Fruit fly (Drosophila melanogaster) whole organism, pupa: ENCODE data around the gene Unc-76.

ENCODE experiments used
- CG10348 ChIP-seq: fragments of 200-800 bp; sonication (Bioruptor generic); IDR thresholded peaks from 2 replicates; pipeline ENCODE4 v1.3.6; 2022; ENCODE audit warnings: missing biosample characterization, missing genetic modification characterization
- CG12605 ChIP-seq: fragments of 200-800 bp; sonication (Bioruptor generic); IDR thresholded peaks from 2 replicates; pipeline ENCODE4 v1.3.6; 2022; ENCODE audit warnings: missing biosample characterization, missing genetic modification characterization
- CG15710 ChIP-seq: fragments of 200-800 bp; sonication (Bioruptor generic); optimal IDR thresholded peaks from 2 replicates; lab custom pipeline; 2018; ENCODE audit warnings: missing biosample characterization, mild to moderate bottlenecking, missing genetic modification characterization, moderate library complexity
- CG17806 ChIP-seq: fragments of 200-800 bp; sonication (Bioruptor generic); optimal IDR thresholded peaks from 2 replicates; lab custom pipeline; 2018; ENCODE audit warnings: missing biosample characterization, mild to moderate bottlenecking, missing genetic modification characterization, moderate library complexity
- CG34367 ChIP-seq: fragments of 200-800 bp; sonication (Bioruptor generic); optimal IDR thresholded peaks from 2 replicates; lab custom pipeline; 2018; ENCODE audit warnings: missing biosample characterization, mild to moderate bottlenecking, missing genetic modification characterization
- CG4496 ChIP-seq: fragments of 200-800 bp; sonication (Bioruptor generic); IDR thresholded peaks from 3 replicates; pipeline ENCODE4 v1.3.6; 2022; ENCODE audit warnings: missing biosample characterization, missing genetic modification characterization
- CG8159 ChIP-seq: fragments of 200-800 bp; sonication (Bioruptor generic); optimal IDR thresholded peaks from 3 replicates; lab custom pipeline; 2018; ENCODE audit warnings: missing biosample characterization, mild to moderate bottlenecking, missing genetic modification characterization, moderate library complexity
- CG8301 ChIP-seq: fragments of 200-800 bp; sonication (Bioruptor generic); optimal IDR thresholded peaks from 2 replicates; lab custom pipeline; 2018; ENCODE audit warnings: missing biosample characterization, mild to moderate bottlenecking, missing genetic modification characterization
- CG9948 ChIP-seq: fragments of 200-800 bp; sonication (Bioruptor generic); optimal IDR thresholded peaks from 2 replicates; lab custom pipeline; 2018; ENCODE audit warnings: missing biosample characterization, mild to moderate bottlenecking, missing genetic modification characterization, moderate library complexity
- D1 ChIP-seq: fragments of 200-800 bp; sonication (Bioruptor generic); optimal IDR thresholded peaks from 2 replicates; lab custom pipeline; 2018; ENCODE audit warnings: missing biosample characterization, mild to moderate bottlenecking, missing genetic modification characterization, moderate library complexity
- EcR ChIP-seq: fragments of 200-800 bp; sonication (Bioruptor generic); optimal IDR thresholded peaks from 3 replicates; lab custom pipeline; 2019; ENCODE audit warnings: missing biosample characterization, missing genetic modification characterization, mild to moderate bottlenecking, moderate library complexity, missing genetic modification reagents
- Ets98B ChIP-seq: fragments of 200-800 bp; sonication (Bioruptor generic); IDR thresholded peaks from 2 replicates; pipeline ENCODE4 v1.3.6; 2022; ENCODE audit warnings: missing biosample characterization, missing genetic modification characterization
- Pif1A ChIP-seq: fragments of 200-800 bp; sonication (Bioruptor generic); optimal IDR thresholded peaks from 3 replicates; lab custom pipeline; 2016; ENCODE audit warnings: missing biosample characterization, missing genetic modification characterization
- Snoo ChIP-seq: fragments of 200-800 bp; sonication (Bioruptor generic); optimal IDR thresholded peaks from 3 replicates; lab custom pipeline; 2017; ENCODE audit warnings: missing biosample characterization, mild to moderate bottlenecking, missing genetic modification characterization, inconsistent platforms
- fd96Ca ChIP-seq: fragments of 200-800 bp; sonication (Bioruptor generic); IDR thresholded peaks from 3 replicates; pipeline ENCODE4 v1.3.6; 2022; ENCODE audit warnings: missing biosample characterization, missing genetic modification characterization

Gene Unc-76

DNA sequence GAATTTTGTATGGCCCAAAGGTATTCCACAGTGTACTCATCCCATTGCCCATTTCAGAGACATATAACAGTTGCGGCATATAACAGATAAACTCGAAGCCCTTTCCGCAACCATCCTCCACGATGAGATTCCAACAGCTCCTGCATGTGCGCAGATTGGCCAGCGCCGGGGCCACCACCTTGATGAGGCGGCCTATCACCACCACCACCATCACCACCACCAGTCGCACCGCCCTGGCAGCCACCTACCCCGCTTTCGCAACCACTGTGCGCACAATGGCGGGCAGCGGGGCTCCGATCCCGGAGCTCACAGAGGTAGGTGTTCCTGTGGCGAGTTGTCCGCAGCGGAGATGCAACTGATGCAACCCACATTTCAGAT is 62.5 kb downstream of the Unc-76 start:
- TF ChIP-seq fd96Ca (GFP tag; lab: Robert Waterston, UW) (no peak), Pif1A (GFP tag; lab: Kevin White, UChicago) (no peak), CG9948 (tag; lab: Kevin White, UChicago) (no peak), CG10348 (GFP tag; lab: Robert Waterston, UW) (no peak), CG34367 (tag; lab: Kevin White, UChicago) (no peak), CG17806 (tag; lab: Kevin White, UChicago) (no peak), CG15710 (tag; lab: Kevin White, UChicago) (no peak), Ets98B (GFP tag; lab: Robert Waterston, UW) (no peak), EcR (GFP tag; lab: Kevin White, UChicago) (no peak), CG8301 (no peak), CG8159 (no peak), CG12605 (GFP tag; lab: Robert Waterston, UW) (no peak), CG4496 (GFP tag; lab: Robert Waterston, UW) (no peak), D1 (no peak), Snoo (no peak)
- TF ChIP-seq, all 21 proteins: peak for 0
